Fruit fly (Drosophila melanogaster) whole organism, embryonic: ENCODE measurements around the gene mRpL4.

Source experiments
- CG10366 ChIP-seq: fragments of 200-800 bp; sonication (Bioruptor generic); IDR thresholded peaks from 2 replicates; pipeline ENCODE4 v1.3.6; 2022; ENCODE audit warnings: missing biosample characterization, missing genetic modification characterization
- CG11247 ChIP-seq: fragments of 200-800 bp; sonication (Bioruptor generic); IDR thresholded peaks from 2 replicates; pipeline ENCODE4 v1.3.6; 2022; ENCODE audit warnings: missing biosample characterization, missing genetic modification characterization
- CG12155 ChIP-seq: fragments of 200-800 bp; sonication (Bioruptor generic); optimal IDR thresholded peaks from 3 replicates; lab custom pipeline; 2016; ENCODE audit warnings: missing biosample characterization, missing genetic modification characterization
- CG13296 ChIP-seq: fragments of 200-800 bp; sonication (Bioruptor generic); optimal IDR thresholded peaks from 3 replicates; lab custom pipeline; 2018; ENCODE audit warnings: missing biosample characterization, mild to moderate bottlenecking, missing genetic modification characterization
- CG13775 ChIP-seq: fragments of 200-800 bp; sonication (Bioruptor generic); optimal IDR thresholded peaks from 3 replicates; lab custom pipeline; 2017; ENCODE audit warnings: missing biosample characterization, mild to moderate bottlenecking, missing genetic modification characterization
- CG1529 ChIP-seq: fragments of 200-800 bp; sonication (Bioruptor generic); optimal IDR thresholded peaks from 3 replicates; lab custom pipeline; 2018; ENCODE audit warnings: missing biosample characterization, missing genetic modification characterization
- CG15601 ChIP-seq: fragments of 200-800 bp; sonication (Bioruptor generic); optimal IDR thresholded peaks from 3 replicates; lab custom pipeline; 2019; ENCODE audit warnings: missing biosample characterization, mild to moderate bottlenecking, missing genetic modification characterization, moderate library complexity
- CG17361 ChIP-seq: fragments of 200-800 bp; sonication (Bioruptor generic); IDR thresholded peaks from 3 replicates; pipeline ENCODE4 v1.3.6; 2022; ENCODE audit warnings: missing biosample characterization, missing genetic modification characterization
- CG2129 ChIP-seq: fragments of 200-800 bp; sonication (Bioruptor generic); IDR thresholded peaks from 2 replicates; pipeline ENCODE4 v1.3.6; 2022; ENCODE audit warnings: missing biosample characterization, missing genetic modification characterization; ENCODE audit not compliant: partially characterized antibody
- CG2678 ChIP-seq: fragments of 200-800 bp; sonication (Bioruptor generic); optimal IDR thresholded peaks from 3 replicates; lab custom pipeline; 2019; ENCODE audit warnings: missing biosample characterization, mild to moderate bottlenecking, missing genetic modification characterization, moderate library complexity
- CG31441 ChIP-seq: fragments of 200-800 bp; sonication (Bioruptor generic); IDR thresholded peaks from 2 replicates; pipeline ENCODE4 v1.3.6; 2022; ENCODE audit warnings: missing biosample characterization, missing genetic modification characterization
- CG34376 ChIP-seq: fragments of 200-800 bp; sonication (Bioruptor generic); optimal IDR thresholded peaks from 2 replicates; lab custom pipeline; 2018; ENCODE audit warnings: missing biosample characterization, mild to moderate bottlenecking, missing genetic modification characterization
- CG4424 ChIP-seq: fragments of 200-800 bp; sonication (Bioruptor generic); optimal IDR thresholded peaks from 3 replicates; lab custom pipeline; 2016; ENCODE audit warnings: missing biosample characterization, missing genetic modification characterization
- CG4730 ChIP-seq: fragments of 200-800 bp; sonication (Bioruptor generic); IDR thresholded peaks from 2 replicates; pipeline ENCODE4 v1.3.6; 2022; ENCODE audit warnings: missing biosample characterization, missing genetic modification characterization
- CG6254 ChIP-seq: fragments of 200-800 bp; sonication (Bioruptor generic); optimal IDR thresholded peaks from 3 replicates; lab custom pipeline; 2017; ENCODE audit warnings: mild to moderate bottlenecking, missing biosample characterization, missing genetic modification reagents, missing genetic modification characterization
- CG8388 ChIP-seq: fragments of 200-800 bp; sonication (Bioruptor generic); optimal IDR thresholded peaks from 2 replicates; lab custom pipeline; 2019; ENCODE audit warnings: missing biosample characterization, mild to moderate bottlenecking, missing genetic modification characterization, moderate library complexity
- CG8765 ChIP-seq: fragments of 200-800 bp; sonication (Bioruptor generic); IDR thresholded peaks from 2 replicates; pipeline ENCODE4 v1.3.6; 2022; ENCODE audit warnings: missing biosample characterization, missing genetic modification characterization
- CG8924 ChIP-seq: fragments of 200-800 bp; optimal IDR thresholded peaks from 3 replicates; lab custom pipeline; 2019; ENCODE audit warnings: missing biosample characterization, mild to moderate bottlenecking, missing genetic modification characterization, moderate library complexity
- Dad ChIP-seq: fragments of 200-800 bp; sonication (Bioruptor generic); optimal IDR thresholded peaks from 3 replicates; lab custom pipeline; 2016; ENCODE audit warnings: missing biosample characterization, missing genetic modification characterization
- Dip3 ChIP-seq: fragments of 200-800 bp; sonication (Bioruptor generic); optimal IDR thresholded peaks from 3 replicates; lab custom pipeline; 2016; ENCODE audit warnings: missing biosample characterization, missing genetic modification characterization
- Dp ChIP-seq: fragments of 200-800 bp; sonication (Bioruptor generic); optimal IDR thresholded peaks from 2 replicates; lab custom pipeline; 2018; ENCODE audit warnings: missing biosample characterization, mild to moderate bottlenecking, missing genetic modification characterization, moderate library complexity
- Fer2 ChIP-seq: fragments of 200-800 bp; sonication (Bioruptor generic); optimal IDR thresholded peaks from 2 replicates; lab custom pipeline; 2018; ENCODE audit warnings: missing biosample characterization, mild to moderate bottlenecking, missing genetic modification characterization, moderate library complexity
- HLH4C ChIP-seq: fragments of 200-800 bp; sonication (Bioruptor generic); IDR thresholded peaks from 3 replicates; pipeline ENCODE4 v1.3.6; 2022; ENCODE audit warnings: missing biosample characterization, missing genetic modification characterization; ENCODE audit not compliant: partially characterized antibody
- HLH54F ChIP-seq: fragments of 200-800 bp; sonication (Bioruptor generic); optimal IDR thresholded peaks from 3 replicates; lab custom pipeline; 2016; ENCODE audit warnings: missing biosample characterization, missing genetic modification characterization
- Hmr ChIP-seq: fragments of 200-800 bp; sonication (Bioruptor generic); optimal IDR thresholded peaks from 3 replicates; lab custom pipeline; 2017; ENCODE audit warnings: mild to moderate bottlenecking, missing biosample characterization, missing genetic modification reagents, missing genetic modification characterization
- Jarid2 ChIP-seq: fragments of 200-800 bp; sonication (Bioruptor generic); optimal IDR thresholded peaks from 3 replicates; lab custom pipeline; 2017; ENCODE audit warnings: mild to moderate bottlenecking, missing biosample characterization, missing genetic modification reagents, missing genetic modification characterization
- Oli ChIP-seq: fragments of 200-800 bp; sonication (Bioruptor generic); optimal IDR thresholded peaks from 2 replicates; lab custom pipeline; 2018; ENCODE audit warnings: missing biosample characterization, mild to moderate bottlenecking, missing genetic modification characterization, moderate library complexity
- PHDP ChIP-seq: fragments of 200-800 bp; sonication (Bioruptor generic); optimal IDR thresholded peaks from 3 replicates; lab custom pipeline; 2018; ENCODE audit warnings: missing biosample characterization, mild to moderate bottlenecking, missing genetic modification characterization, moderate library complexity
- Rfx ChIP-seq: fragments of 200-800 bp; sonication (Bioruptor generic); IDR thresholded peaks from 2 replicates; pipeline ENCODE4 v1.3.6; 2022; ENCODE audit warnings: missing biosample characterization, missing genetic modification characterization
- Sin3A ChIP-seq: fragments of >200 bp; optimal IDR thresholded peaks from 2 replicates; lab custom pipeline; 2018
- Sox100B ChIP-seq: fragments of 200-800 bp; sonication (Bioruptor generic); optimal IDR thresholded peaks from 3 replicates; lab custom pipeline; 2018; ENCODE audit warnings: missing biosample characterization, mild to moderate bottlenecking, missing genetic modification characterization
- Sox102F ChIP-seq: fragments of 200-800 bp; sonication (Bioruptor generic); optimal IDR thresholded peaks from 2 replicates; lab custom pipeline; 2018; ENCODE audit warnings: missing biosample characterization, mild to moderate bottlenecking, missing genetic modification characterization, moderate library complexity
- Sry-δ ChIP-seq: fragments of 200-800 bp; sonication (Bioruptor generic); optimal IDR thresholded peaks from 2 replicates; lab custom pipeline; 2016; ENCODE audit warnings: missing biosample characterization, missing genetic modification characterization
- al ChIP-seq: fragments of 200-800 bp; sonication (Bioruptor generic); IDR thresholded peaks from 2 replicates; pipeline ENCODE4 v1.3.6; 2022; ENCODE audit warnings: missing biosample characterization, missing genetic modification characterization
- ap ChIP-seq: fragments of 200-800 bp; sonication (Bioruptor generic); IDR thresholded peaks from 2 replicates; pipeline ENCODE4 v1.3.6; 2022; ENCODE audit warnings: missing biosample characterization, missing genetic modification characterization
- cad ChIP-seq: fragments of >200 bp; optimal IDR thresholded peaks from 2 replicates; lab custom pipeline; 2017; ENCODE audit warnings: missing biosample characterization, missing genetic modification characterization
- cato ChIP-seq: fragments of 200-800 bp; sonication (Bioruptor generic); optimal IDR thresholded peaks from 2 replicates; lab custom pipeline; 2016; ENCODE audit warnings: missing biosample characterization, missing genetic modification characterization, borderline replicate concordance
- chinmo ChIP-seq: fragments of 200-800 bp; sonication (Bioruptor generic); IDR thresholded peaks from 4 replicates; pipeline ENCODE4 v1.3.6; 2022; ENCODE audit warnings: missing biosample characterization, missing genetic modification characterization; ENCODE audit not compliant: partially characterized antibody
- crol ChIP-seq: fragments of 200-800 bp; sonication (Bioruptor generic); IDR thresholded peaks from 2 replicates; pipeline ENCODE4 v1.3.6; 2022; ENCODE audit warnings: missing biosample characterization, missing genetic modification characterization
- fd3F ChIP-seq: fragments of 200-800 bp; sonication (Bioruptor generic); optimal IDR thresholded peaks from 2 replicates; lab custom pipeline; 2018; ENCODE audit warnings: missing biosample characterization, mild to moderate bottlenecking, missing genetic modification characterization, moderate library complexity
- grau ChIP-seq: fragments of 200-800 bp; optimal IDR thresholded peaks from 3 replicates; lab custom pipeline; 2019; ENCODE audit warnings: missing biosample characterization, mild to moderate bottlenecking, missing genetic modification characterization, moderate library complexity
- grn ChIP-seq: fragments of 200-800 bp; sonication (Bioruptor generic); optimal IDR thresholded peaks from 3 replicates; lab custom pipeline; 2017; ENCODE audit warnings: missing biosample characterization, missing genetic modification characterization
- kay ChIP-seq: fragments of 200-800 bp; sonication (Bioruptor generic); optimal IDR thresholded peaks from 2 replicates; lab custom pipeline; 2016; ENCODE audit warnings: missing biosample characterization, missing genetic modification characterization
- mam ChIP-seq: fragments of 200-800 bp; sonication (Bioruptor generic); optimal IDR thresholded peaks from 3 replicates; lab custom pipeline; 2016; ENCODE audit warnings: missing biosample characterization, missing genetic modification characterization
- nerfin-2 ChIP-seq: fragments of 200-800 bp; sonication (Bioruptor generic); IDR thresholded peaks from 2 replicates; pipeline ENCODE4 v1.3.6; 2022; ENCODE audit warnings: missing biosample characterization, missing genetic modification characterization; ENCODE audit not compliant: partially characterized antibody
- odd ChIP-seq: fragments of 200-800 bp; sonication (Bioruptor generic); optimal IDR thresholded peaks from 2 replicates; lab custom pipeline; 2017; ENCODE audit warnings: missing biosample characterization, mild to moderate bottlenecking, missing genetic modification characterization
- repo ChIP-seq: fragments of 200-800 bp; sonication (Bioruptor generic); optimal IDR thresholded peaks from 2 replicates; lab custom pipeline; 2016; ENCODE audit warnings: missing biosample characterization, missing genetic modification characterization
- sisA ChIP-seq: fragments of 200-800 bp; sonication (Bioruptor generic); IDR thresholded peaks from 2 replicates; pipeline ENCODE4 v1.3.6; 2022; ENCODE audit warnings: missing biosample characterization, missing genetic modification characterization
- twi ChIP-seq: fragments of 200-800 bp; optimal IDR thresholded peaks from 2 replicates; lab custom pipeline; 2019; ENCODE audit warnings: missing biosample characterization, mild to moderate bottlenecking, missing genetic modification characterization, moderate library complexity

mRpL4 gene

DNA sequence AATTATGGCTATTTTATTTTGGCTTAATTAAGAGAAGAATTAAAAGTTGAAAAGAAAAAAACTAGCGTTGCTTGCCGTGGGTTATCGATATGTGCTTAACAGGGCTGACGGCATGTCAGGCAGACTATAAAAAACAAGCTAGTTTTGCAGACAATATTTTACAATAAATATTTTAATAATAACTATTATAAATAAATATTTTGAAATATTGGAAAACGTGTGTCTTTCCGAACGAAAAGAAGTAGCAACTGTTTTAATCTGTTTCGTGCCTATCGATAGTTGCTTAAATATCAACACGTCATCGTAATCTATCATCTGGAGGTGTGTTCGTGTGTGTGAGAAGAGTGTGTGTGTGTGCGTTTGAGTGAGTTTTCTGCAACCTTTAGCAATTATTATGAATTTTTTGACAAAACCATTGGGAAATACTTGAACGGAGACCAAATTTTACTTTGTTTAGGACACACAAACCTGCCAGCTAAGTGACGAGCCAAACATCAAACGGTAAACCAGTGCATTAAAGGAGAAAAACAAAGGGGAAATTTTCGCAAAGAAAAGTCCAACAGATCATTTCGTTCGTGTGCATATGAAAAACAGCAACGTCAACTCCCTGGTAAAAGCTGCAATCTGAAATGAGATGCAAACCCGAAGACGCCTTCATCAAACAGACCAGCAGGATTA lies 21.8 kb downstream of the mRpL4 start, which contains the start of the genes CG5861 and Syx5 (continued):
- TF ChIP-seq fd3F, result peak; percentile 20
- peak; percentile 0 for TF ChIP-seq Sin3A (lab: Kevin White, UChicago)
- peak; percentile 24 for TF ChIP-seq CG12155 (GFP tag; lab: Kevin White, UChicago)
- TF ChIP-seq CG31441, result no peak; the same call in none of the 2 replicates
- TF ChIP-seq kay (GFP tag; lab: Kevin White, UChicago), result peak; percentile 23
- TF ChIP-seq CG8765 (GFP tag; lab: Robert Waterston, UW), result no peak
- peak; percentile 64 for TF ChIP-seq CG13775 (GFP tag; lab: Kevin White, UChicago)
- peak; percentile 63 for TF ChIP-seq CG13296
- peak; percentile 92 for TF ChIP-seq CG2129 (GFP tag; lab: Robert Waterston, UW)
- TF ChIP-seq grn, result peak; percentile 89
- no peak for TF ChIP-seq ap (GFP tag; lab: Robert Waterston, UW)
- peak; percentile 47 for TF ChIP-seq CG8388
- peak; percentile 60 for TF ChIP-seq al (GFP tag; lab: Robert Waterston, UW)
- peak; percentile 69 for TF ChIP-seq CG15601 (tag; lab: Kevin White, UChicago)
- TF ChIP-seq odd (GFP tag; lab: Kevin White, UChicago), result peak; percentile 16
- no peak for TF ChIP-seq Dad (GFP tag; lab: Kevin White, UChicago)
- no peak for TF ChIP-seq HLH54F (GFP tag; lab: Kevin White, UChicago)
- TF ChIP-seq Fer2 (tag; lab: Kevin White, UChicago), result peak; percentile 42
- peak; percentile 77 for TF ChIP-seq nerfin-2 (GFP tag; lab: Robert Waterston, UW)
- TF ChIP-seq grau (tag; lab: Kevin White, UChicago), result peak; percentile 74
- TF ChIP-seq CG11247 (GFP tag; lab: Robert Waterston, UW), result peak; percentile 45; the same call in 1 of the 2 replicates
- peak; percentile 53 for TF ChIP-seq Sox100B
- TF ChIP-seq Sox102F (GFP tag; lab: Kevin White, UChicago), result no peak
- no peak for TF ChIP-seq cato (GFP tag; lab: Kevin White, UChicago)
- TF ChIP-seq twi (tag; lab: Kevin White, UChicago), result peak; percentile 54
- TF ChIP-seq PHDP (tag; lab: Kevin White, UChicago), result peak; percentile 57
- TF ChIP-seq CG6254 (GFP tag; lab: Kevin White, UChicago), result no peak
- TF ChIP-seq CG4730 (GFP tag; lab: Robert Waterston, UW), result peak; percentile 54; the same call in 1 of the 2 replicates
- TF ChIP-seq CG17361 (GFP tag; lab: Robert Waterston, UW), result peak; percentile 57; the same call in 2 of the 3 replicates
- peak; percentile 35 for TF ChIP-seq Dp (GFP tag; lab: Kevin White, UChicago)
- no peak for TF ChIP-seq Dip3
- peak; percentile 79 for TF ChIP-seq CG8924 (tag; lab: Kevin White, UChicago)
- TF ChIP-seq CG1529 (GFP tag; lab: Kevin White, UChicago), result peak; percentile 1
- TF ChIP-seq chinmo (GFP tag; lab: Robert Waterston, UW), result peak; percentile 78; the same call in 3 of the 4 replicates
- TF ChIP-seq mam (GFP tag; lab: Kevin White, UChicago), result no peak
- peak; percentile 69; the same call in 1 of the 2 replicates for TF ChIP-seq Rfx (GFP tag; lab: Robert Waterston, UW)
- peak; percentile 58 for TF ChIP-seq Sry-δ (GFP tag; lab: Kevin White, UChicago)
- TF ChIP-seq CG34376 (GFP tag; lab: Kevin White, UChicago), result peak; percentile 75
- peak; percentile 42 for TF ChIP-seq CG10366 (GFP tag; lab: Robert Waterston, UW)
- TF ChIP-seq sisA (GFP tag; lab: Robert Waterston, UW), result peak; percentile 46
- TF ChIP-seq CG4424 (GFP tag; lab: Kevin White, UChicago), result peak; percentile 53
- no peak for TF ChIP-seq Hmr (GFP tag; lab: Kevin White, UChicago)
- peak; percentile 91 for TF ChIP-seq HLH4C
- peak; percentile 74 for TF ChIP-seq CG2678
- no peak for TF ChIP-seq repo (GFP tag; lab: Kevin White, UChicago)
- no peak for TF ChIP-seq Jarid2 (GFP tag; lab: Kevin White, UChicago)
- no peak for TF ChIP-seq crol (GFP tag; lab: Robert Waterston, UW)
- no peak for TF ChIP-seq cad (GFP tag; lab: Kevin White, UChicago)
- TF ChIP-seq Oli, result no peak
